Worm (Caenorhabditis elegans) whole organism, young adult: ENCODE data around the gene lact-2.

Experiments
- C06A6.2 ChIP-seq: fragments of 200-800 bp; sonication (Bioruptor generic); conservative IDR thresholded peaks from 2 replicates; pipeline ENCODE4 v1.3.6; 2022; ENCODE audit warnings: missing genetic modification characterization, missing compliant biosample characterization
- F10E7.11 ChIP-seq: sonication (generic microtip); optimal IDR thresholded peaks from 2 replicates; lab custom pipeline; 2017; ENCODE audit warnings: mild to moderate bottlenecking, missing genetic modification characterization, moderate library complexity, missing compliant biosample characterization
- F37B4.10 ChIP-seq: fragments of 200-800 bp; sonication (Bioruptor generic); IDR thresholded peaks from 2 replicates; pipeline ENCODE4 v1.3.6; 2022; ENCODE audit warnings: missing genetic modification characterization, missing compliant biosample characterization
- F39B2.1 ChIP-seq: fragments of 200-800 bp; sonication (Bioruptor generic); IDR thresholded peaks from 2 replicates; pipeline ENCODE4 v1.3.6; 2022; ENCODE audit warnings: missing genetic modification reagents, missing genetic modification characterization, missing compliant biosample characterization
- F49E8.2 ChIP-seq: sonication (generic microtip); optimal IDR thresholded peaks from 3 replicates; lab custom pipeline; 2017; ENCODE audit warnings: missing genetic modification characterization, mild to moderate bottlenecking, missing compliant biosample characterization, antibody characterized with exemption, moderate library complexity; ENCODE audit not compliant: insufficient read depth
- F57C9.4 ChIP-seq: sonication (generic microtip); optimal IDR thresholded peaks from 2 replicates; lab custom pipeline; 2017; ENCODE audit warnings: mild to moderate bottlenecking, missing genetic modification characterization, missing compliant biosample characterization
- Y67H2A.10 ChIP-seq: fragments of 200-800 bp; sonication (Bioruptor generic); conservative IDR thresholded peaks from 2 replicates; pipeline ENCODE4 v1.3.6; 2022; ENCODE audit warnings: missing genetic modification reagents, missing genetic modification characterization, missing compliant biosample characterization
- athp-1 ChIP-seq: sonication (generic microtip); optimal IDR thresholded peaks from 2 replicates; lab custom pipeline; 2017; ENCODE audit warnings: mild to moderate bottlenecking, missing genetic modification characterization, missing compliant biosample characterization
- bed-2 ChIP-seq: fragments of 200-800 bp; sonication (Bioruptor generic); IDR thresholded peaks from 2 replicates; pipeline ENCODE4 v1.3.6; 2022; ENCODE audit warnings: missing genetic modification reagents, missing genetic modification characterization, missing compliant biosample characterization
- cebp-1 ChIP-seq, 2 experiments: fragments of 200-800 bp in 1 of 2; sonication (Bioruptor generic) in 1 of 2; sonication (generic microtip) in 1 of 2; IDR thresholded peaks in 1 of 2; optimal IDR thresholded peaks in 1 of 2; 2 replicates each; pipeline versions ENCODE4 v1.3.6 to Lab custom; 2017 to 2022; ENCODE audit warnings: missing compliant biosample characterization in 2 of 2, missing genetic modification characterization in 2 of 2, mild to moderate bottlenecking in 1 of 2, missing genetic modification reagents in 1 of 2, moderate library complexity in 1 of 2
- ceh-40 ChIP-seq: fragments of 200-800 bp; sonication (Bioruptor generic); IDR thresholded peaks from 2 replicates; pipeline ENCODE4 v1.3.6; 2022; ENCODE audit warnings: missing genetic modification characterization, missing compliant biosample characterization
- ceh-58 ChIP-seq: fragments of 200-800 bp; sonication (Bioruptor generic); IDR thresholded peaks from 2 replicates; pipeline ENCODE4 v1.3.6; 2022; ENCODE audit warnings: missing genetic modification characterization, missing compliant biosample characterization
- egl-18 ChIP-seq: fragments of 200-800 bp; sonication (Bioruptor generic); IDR thresholded peaks from 2 replicates; pipeline ENCODE4 v1.3.6; 2022; ENCODE audit warnings: missing genetic modification reagents, missing genetic modification characterization, missing compliant biosample characterization
- egl-44 ChIP-seq: fragments of 200-800 bp; sonication (Bioruptor generic); IDR thresholded peaks from 2 replicates; pipeline ENCODE4 v1.3.6; 2022; ENCODE audit warnings: missing genetic modification reagents, missing genetic modification characterization, missing compliant biosample characterization
- ekl-4 ChIP-seq: fragments of 200-800 bp; sonication (Bioruptor generic); IDR thresholded peaks from 2 replicates; pipeline ENCODE4 v1.3.6; 2022; ENCODE audit warnings: missing genetic modification reagents, missing genetic modification characterization, missing compliant biosample characterization
- gei-17 ChIP-seq: fragments of 200-800 bp; sonication (Bioruptor generic); optimal IDR thresholded peaks from 2 replicates; lab custom pipeline; 2018; ENCODE audit warnings: mild to moderate bottlenecking, missing genetic modification characterization, missing compliant biosample characterization
- hlh-12 ChIP-seq: sonication (generic microtip); optimal IDR thresholded peaks from 2 replicates; lab custom pipeline; 2016; ENCODE audit warnings: missing genetic modification characterization, missing compliant biosample characterization
- hrde-1 ChIP-seq: sonication (generic microtip); optimal IDR thresholded peaks from 2 replicates; lab custom pipeline; 2016; ENCODE audit warnings: missing genetic modification characterization, mild to moderate bottlenecking, missing compliant biosample characterization, moderate library complexity, missing genotype, missing genetic modification reagents, borderline replicate concordance
- let-607 ChIP-seq, 2 experiments: fragments of 200-800 bp in 1 of 2; sonication (Bioruptor generic) in 1 of 2; sonication (generic microtip) in 1 of 2; optimal IDR thresholded peaks; 2 replicates each; lab custom pipeline; 2016 to 2018; ENCODE audit warnings: mild to moderate bottlenecking in 2 of 2, missing compliant biosample characterization in 2 of 2, missing genetic modification characterization in 2 of 2, moderate library complexity in 2 of 2, missing genotype in 1 of 2
- lin-54 ChIP-seq: fragments of 200-800 bp; sonication (Bioruptor generic); optimal IDR thresholded peaks from 2 replicates; lab custom pipeline; 2018; ENCODE audit warnings: mild to moderate bottlenecking, missing genetic modification characterization, missing compliant biosample characterization
- lir-1 ChIP-seq: fragments of 200-800 bp; sonication (Bioruptor generic); conservative IDR thresholded peaks from 2 replicates; pipeline ENCODE4 v1.3.6; 2022; ENCODE audit warnings: missing genetic modification reagents, missing genetic modification characterization, missing compliant biosample characterization
- madf-8 ChIP-seq: fragments of 200-800 bp; sonication (Bioruptor generic); conservative IDR thresholded peaks from 2 replicates; pipeline ENCODE4 v1.3.6; 2022; ENCODE audit warnings: missing genetic modification reagents, missing genetic modification characterization, missing compliant biosample characterization
- mxl-1 ChIP-seq: sonication (generic microtip); optimal IDR thresholded peaks from 2 replicates; lab custom pipeline; 2016; ENCODE audit warnings: missing genetic modification characterization, missing compliant biosample characterization
- nhr-179 ChIP-seq: sonication (generic microtip); optimal IDR thresholded peaks from 2 replicates; lab custom pipeline; 2016; ENCODE audit warnings: mild to moderate bottlenecking, missing genetic modification characterization, missing compliant biosample characterization
- rec-8 ChIP-seq, 2 experiments: sonication (generic microtip); optimal IDR thresholded peaks; 2 replicates each; lab custom pipeline; 2016; ENCODE audit warnings: mild to moderate bottlenecking in 2 of 2, missing genetic modification characterization in 2 of 2, missing genetic modification reagents in 2 of 2, missing genotype in 2 of 2, missing biosample characterization in 1 of 2, missing compliant biosample characterization in 1 of 2, moderate library complexity in 1 of 2
- rpc-1 ChIP-seq, 2 experiments: fragments of 150-350 bp in 1 of 2; sonication (generic microtip) in 1 of 2; optimal IDR thresholded peaks; 2 replicates each; lab custom pipeline; 2014 to 2018; ENCODE audit warnings: missing biosample characterization in 1 of 2, missing genetic modification characterization in 1 of 2, missing genetic modification reagents in 1 of 2, missing genotype in 1 of 2
- sdz-38 ChIP-seq: sonication (generic microtip); optimal IDR thresholded peaks from 2 replicates; lab custom pipeline; 2016; ENCODE audit warnings: missing genotype, missing genetic modification characterization, missing compliant biosample characterization
- sea-2 ChIP-seq: fragments of 200-800 bp; sonication (Bioruptor generic); IDR thresholded peaks from 2 replicates; pipeline ENCODE4 v1.3.6; 2022; ENCODE audit warnings: missing genetic modification characterization, missing compliant biosample characterization
- somi-1 ChIP-seq: fragments of 200-800 bp; sonication (Bioruptor generic); optimal IDR thresholded peaks from 2 replicates; lab custom pipeline; 2018; ENCODE audit warnings: mild to moderate bottlenecking, missing genetic modification characterization, missing compliant biosample characterization
- xnd-1 ChIP-seq: sonication (generic microtip); optimal IDR thresholded peaks from 2 replicates; lab custom pipeline; 2016; ENCODE audit warnings: missing genotype, missing genetic modification reagents, missing genetic modification characterization, missing compliant biosample characterization
- zfh-2 ChIP-seq: fragments of 200-800 bp; sonication (Bioruptor generic); conservative IDR thresholded peaks from 2 replicates; pipeline ENCODE4 v1.3.6; 2022; ENCODE audit warnings: missing genetic modification reagents, missing genetic modification characterization, missing compliant biosample characterization
- zim-3 ChIP-seq: sonication (generic microtip); optimal IDR thresholded peaks from 2 replicates; lab custom pipeline; 2017; ENCODE audit warnings: mild to moderate bottlenecking, missing genetic modification characterization, moderate library complexity, missing compliant biosample characterization
- ztf-22 ChIP-seq: fragments of 200-800 bp; sonication (Bioruptor generic); optimal IDR thresholded peaks from 2 replicates; lab custom pipeline; 2018; ENCODE audit warnings: mild to moderate bottlenecking, missing genetic modification characterization, moderate library complexity, missing compliant biosample characterization

lact-2 gene

ce11 chrII:10106870-10107269 lies 12.2 kb downstream of the lact-2 start, which contains the start of gene ZK945.6:
Gene ZK945.6, minus strand, starts transcription at chrII:10106970.
- TF ChIP-seq sea-2 (GFP tag; lab: Robert Waterston, UW) (no peak), rec-8 (tag; optimal IDR thresholded peaks at IDR 0.05; lab: Kevin White, UChicago) (no peak), ekl-4 (GFP tag; lab: Robert Waterston, UW) (no peak), hrde-1 (tag; lab: Kevin White, UChicago) (no peak), F49E8.2 (tag; lab: Kevin White, UChicago) (no peak), let-607 (tag; optimal IDR thresholded peaks at IDR 0.05; lab: Kevin White, UChicago) (no peak), nhr-179 (no peak), sdz-38 (no peak), F57C9.4 (tag; lab: Kevin White, UChicago) (no peak), rpc-1 (optimal IDR thresholded peaks at IDR 0.05; lab: Kevin White, UChicago) (no peak), rpc-1 (tag; optimal IDR thresholded peaks at IDR 0.05; lab: Kevin White, UChicago) (no peak), somi-1 (GFP tag; lab: Kevin White, UChicago) (no peak), egl-18 (GFP tag; lab: Robert Waterston, UW) (no peak), lin-54 (GFP tag; lab: Kevin White, UChicago) (no peak), xnd-1 (tag; lab: Kevin White, UChicago) (no peak)

DNA sequence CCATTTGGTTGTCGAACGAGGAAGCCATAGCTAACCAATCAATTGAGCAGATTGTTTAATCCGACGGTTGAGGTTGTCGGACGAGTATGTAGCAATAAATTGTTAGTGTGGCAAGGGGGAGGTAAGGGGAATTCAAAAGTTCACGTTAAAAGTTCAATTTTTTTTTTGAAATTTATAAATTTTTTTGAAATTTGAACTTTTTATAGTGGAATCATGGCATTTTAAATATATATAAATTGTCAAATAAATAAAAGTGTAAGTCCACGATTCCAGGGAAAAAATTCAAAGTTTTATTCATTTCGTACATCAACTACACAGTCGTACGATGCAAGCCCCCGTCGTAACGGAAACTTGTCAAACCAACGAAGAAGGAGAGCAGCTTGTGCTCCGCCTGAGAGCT lies 13.7 kb downstream of the lact-2 start, which contains the start of the genes ZK945.7 and ZK945.8:
Gene ZK945.7 (minus strand): TSS at position 101 of the 400 bp plus-strand sequence.
Gene ZK945.8 (plus strand): TSS at position 275 of the 400 bp plus-strand sequence.
- no peak for TF ChIP-seq bed-2
- TF ChIP-seq F10E7.11 (tag; lab: Kevin White, UChicago): no peak
- no peak for TF ChIP-seq nhr-179
- no peak for TF ChIP-seq F37B4.10 (GFP tag; lab: Robert Waterston, UW)
- TF ChIP-seq madf-8 (GFP tag; lab: Robert Waterston, UW): no peak
- no peak for TF ChIP-seq C06A6.2 (GFP tag; lab: Robert Waterston, UW)

DNA sequence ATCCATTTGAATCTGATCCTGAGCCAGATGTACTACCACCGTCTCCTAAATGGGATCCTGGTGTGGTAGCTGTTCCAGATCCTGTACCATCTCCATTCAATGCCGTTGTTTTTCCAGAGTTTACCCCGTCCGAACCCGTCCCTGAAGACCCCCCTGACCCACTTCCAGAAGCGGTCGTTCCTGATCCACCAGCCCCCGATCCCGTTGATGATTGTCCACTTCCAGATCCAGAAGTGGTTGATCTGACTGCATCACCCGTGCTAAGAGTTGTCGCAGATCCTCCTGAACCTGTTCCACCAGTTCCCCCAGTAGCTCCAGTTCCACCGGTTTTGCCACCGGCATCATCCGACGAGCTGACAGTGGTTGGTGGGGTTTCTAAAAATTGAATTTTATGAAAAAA lies 22.0 kb downstream of the lact-2 start:
- TF ChIP-seq zim-3: no peak
- no peak for TF ChIP-seq F10E7.11 (tag; lab: Kevin White, UChicago)
- TF ChIP-seq somi-1 (GFP tag; lab: Kevin White, UChicago): no peak
- TF ChIP-seq ztf-22 (GFP tag; lab: Kevin White, UChicago): no peak
- TF ChIP-seq zfh-2 (GFP tag; lab: Robert Waterston, UW): peak; percentile 53; the same call in 1 of the 2 replicates
- TF ChIP-seq ceh-40: no peak

- no peak for TF ChIP-seq ceh-58 (GFP tag; lab: Robert Waterston, UW)
- TF ChIP-seq athp-1 (tag; lab: Kevin White, UChicago): no peak
- no peak for TF ChIP-seq hlh-12 (tag; lab: Kevin White, UChicago)
Measured at ce11 chrII:10121725-10122124, 27.1 kb downstream of the lact-2 start, which contains the start of gene lov-1. Gene lov-1, minus strand, starts transcription at chrII:10121825.

- no peak for TF ChIP-seq cebp-1 (GFP tag; IDR thresholded peaks at IDR 0.05; lab: Robert Waterston, UW)
- no peak for TF ChIP-seq cebp-1 (tag; optimal IDR thresholded peaks at IDR 0.05; lab: Kevin White, UChicago)
- TF ChIP-seq lir-1 (GFP tag; lab: Robert Waterston, UW): no peak
- TF ChIP-seq Y67H2A.10: no peak
- no peak for TF ChIP-seq gei-17 (GFP tag; lab: Kevin White, UChicago)
- TF ChIP-seq mxl-1: no peak
- no peak for TF ChIP-seq F39B2.1 (GFP tag; lab: Robert Waterston, UW)
- TF ChIP-seq egl-44 (GFP tag; lab: Robert Waterston, UW): no peak
- TF ChIP-seq zfh-2 (GFP tag; lab: Robert Waterston, UW): no peak
Measured at ce11 chrII:10122465-10122864, 27.8 kb downstream of the lact-2 start, which contains the start of gene F27E5.7. Gene F27E5.7, plus strand, starts transcription at chrII:10122765.
